Worm (Caenorhabditis elegans) whole organism, midembryonic: Measurements from ENCODE around the gene srbc-84.

ENCODE experiments used
- T22C8.4 ChIP-seq: fragments of 200-800 bp; sonication (Bioruptor generic); IDR thresholded peaks from 2 replicates; pipeline ENCODE4 v1.3.6; 2022; ENCODE audit warnings: missing genetic modification characterization, missing compliant biosample characterization
- cog-1 ChIP-seq: sonication (generic microtip); optimal IDR thresholded peaks from 2 replicates; lab custom pipeline; 2016; ENCODE audit warnings: missing genetic modification characterization, missing compliant biosample characterization
- flt-1 ChIP-seq: fragments of 200-800 bp; sonication (Bioruptor generic); IDR thresholded peaks from 2 replicates; pipeline ENCODE4 v1.3.6; 2022; ENCODE audit warnings: missing genetic modification characterization, missing compliant biosample characterization
- klf-2 ChIP-seq: fragments of 200-800 bp; sonication (Bioruptor generic); conservative IDR thresholded peaks from 2 replicates; pipeline ENCODE4 v1.3.6; 2022; ENCODE audit warnings: missing genetic modification reagents, missing genetic modification characterization, missing compliant biosample characterization
- med-1 ChIP-seq: sonication (generic microtip); optimal IDR thresholded peaks from 2 replicates; lab custom pipeline; 2017; ENCODE audit warnings: missing genetic modification characterization, mild to moderate bottlenecking, missing compliant biosample characterization, antibody characterized with exemption, missing genetic modification reagents; ENCODE audit not compliant: insufficient read depth
- ref-1 ChIP-seq: fragments of 200-800 bp; sonication (Bioruptor generic); conservative IDR thresholded peaks from 2 replicates; pipeline ENCODE4 v1.3.6; 2022; ENCODE audit warnings: missing genetic modification reagents, missing genetic modification characterization, missing compliant biosample characterization
- tab-1 ChIP-seq: fragments of 200-800 bp; sonication (Bioruptor generic); IDR thresholded peaks from 2 replicates; pipeline ENCODE4 v1.3.6; 2022; ENCODE audit warnings: missing genetic modification characterization, missing compliant biosample characterization
- ztf-23 ChIP-seq: fragments of 200-800 bp; sonication (Bioruptor generic); IDR thresholded peaks from 2 replicates; pipeline ENCODE4 v1.3.6; 2022; ENCODE audit warnings: missing genetic modification reagents, missing genetic modification characterization, missing compliant biosample characterization
- ztf-29 ChIP-seq: fragments of 200-800 bp; sonication (Bioruptor generic); IDR thresholded peaks from 2 replicates; pipeline ENCODE4 v1.3.6; 2022; ENCODE audit warnings: missing genetic modification reagents, missing genetic modification characterization, missing compliant biosample characterization

DNA sequence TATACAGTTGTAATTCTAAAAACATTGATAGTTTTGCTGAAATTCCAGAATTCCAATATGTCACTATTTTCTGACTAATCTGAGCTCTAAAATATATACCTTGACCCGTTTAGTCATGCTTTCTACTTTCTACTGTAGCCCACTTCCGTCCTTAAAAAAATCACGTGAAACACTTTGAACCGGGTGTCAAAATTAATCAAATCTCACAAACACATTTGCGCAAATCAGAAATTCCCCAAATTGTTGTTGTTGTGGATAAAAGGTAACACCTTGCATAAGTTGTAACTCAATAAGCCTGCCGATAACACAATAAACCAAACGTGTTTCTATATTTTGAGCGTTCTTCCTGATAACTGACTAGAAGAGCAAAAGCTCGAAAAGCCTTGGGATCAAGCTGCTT lies 8.5 kb downstream of the srbc-84 start, which contains the start of gene srxa-7:
- no peak for TF ChIP-seq klf-2 (GFP tag; lab: Robert Waterston, UW)
- TF ChIP-seq ztf-29: no peak
- TF ChIP-seq ref-1 (GFP tag; lab: Robert Waterston, UW): no peak
- no peak for TF ChIP-seq flt-1
- no peak for TF ChIP-seq cog-1 (tag; lab: Kevin White, UChicago)
- TF ChIP-seq med-1 (GFP tag; lab: Kevin White, UChicago): no peak
- TF ChIP-seq ztf-23 (GFP tag; lab: Robert Waterston, UW): no peak
- no peak for TF ChIP-seq tab-1 (GFP tag; lab: Robert Waterston, UW)
- TF ChIP-seq T22C8.4 (GFP tag; lab: Robert Waterston, UW): no peak
